Worm (Caenorhabditis elegans): ENCODE results near the gene npr-37.

- TF ChIP-seq lin-54 (GFP tag; optimal IDR thresholded peaks at IDR 0.05) (peak; percentile 65), tbp1 (GFP tag; optimal IDR thresholded peaks at IDR 0.05) (peak; percentile 27), ets-4 (GFP tag; optimal IDR thresholded peaks at IDR 0.05) (no peak), F49E8.2 (tag; optimal IDR thresholded peaks at IDR 0.05; ENCODE audit: insufficient read depth) (no peak), attf-6 (GFP tag; IDR thresholded peaks at IDR 0.05) (no peak), F23B12.7 (tag; optimal IDR thresholded peaks at IDR 0.05; ENCODE audit: insufficient read depth) (no peak), ceh-58 (GFP tag; IDR thresholded peaks at IDR 0.05) (no peak), ekl-4 (GFP tag; IDR thresholded peaks at IDR 0.05) (no peak), ama-1 (optimal IDR thresholded peaks at IDR 0.05) (no peak), ama-1 (GFP tag; optimal IDR thresholded peaks at IDR 0.05) (no peak), let-607 (tag; optimal IDR thresholded peaks at IDR 0.05) (no peak), lir-1 (GFP tag; conservative IDR thresholded peaks at IDR 0.05) (no peak)
Observed at ce11 chrIV:425546-425945, 55.4 kb downstream of the npr-37 start.

Data from whole organism, young adult.